Worm (Caenorhabditis elegans): ENCODE measurements around the gene acly-2.

acly-2 gene

DNA sequence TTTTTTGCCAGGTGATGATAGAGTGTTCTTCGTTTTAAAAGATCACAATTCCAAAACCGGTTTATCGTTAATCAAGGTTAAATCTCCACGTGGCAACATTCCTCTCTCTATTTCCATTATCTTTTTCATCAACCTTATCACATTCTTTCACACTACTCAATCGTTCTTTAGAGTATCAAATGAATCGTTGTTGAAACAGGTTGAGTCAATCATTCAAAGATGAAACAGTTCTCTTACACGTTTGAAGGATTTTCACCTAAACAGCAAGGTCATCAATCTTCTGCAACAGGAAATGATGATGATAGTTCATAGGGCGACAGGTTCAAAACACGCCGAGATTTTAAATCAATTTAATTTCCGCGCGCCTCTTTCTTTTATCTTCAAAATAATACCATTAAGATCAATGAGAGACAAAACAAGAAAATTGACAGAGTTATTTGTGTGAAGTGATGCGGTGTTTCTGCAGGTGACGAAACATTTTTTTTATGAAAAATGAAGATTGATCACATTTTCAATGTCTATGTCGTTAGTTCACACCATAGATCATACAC, 35.0 kb upstream of the acly-2 start (continued):
- peak; percentile 69 for TF ChIP-seq ztf-4 (tag; optimal IDR thresholded peaks at IDR 0.05)
- TF ChIP-seq dsc-1 (tag; optimal IDR thresholded peaks at IDR 0.05) = no peak
- peak in 2 of 3 experiments; percentile 2 to 25 for TF ChIP-seq ceh-82 (tag; optimal IDR thresholded peaks at IDR 0.05)
- no peak for TF ChIP-seq rnt-1 (tag; optimal IDR thresholded peaks at IDR 0.05)
- TF ChIP-seq ets-5 (GFP tag; IDR thresholded peaks at IDR 0.05) = no peak
- no peak for TF ChIP-seq ceh-8 (GFP tag; optimal IDR thresholded peaks at IDR 0.05)
- peak in 1 of 3 experiments; percentile 64 for TF ChIP-seq dpl-1 (GFP tag; optimal IDR thresholded peaks at IDR 0.05)
- no peak for TF ChIP-seq fos-1 (tag; optimal IDR thresholded peaks at IDR 0.05)
- TF ChIP-seq nhr-77 (tag; optimal IDR thresholded peaks at IDR 0.05) = peak; percentile 36
- TF ChIP-seq skn-1 (tag; optimal IDR thresholded peaks at IDR 0.05) = no peak
- peak; percentile 87 for TF ChIP-seq irx-1 (tag; optimal IDR thresholded peaks at IDR 0.05)
- TF ChIP-seq lin-39 (tag; optimal IDR thresholded peaks at IDR 0.05) = peak; percentile 75
- peak in 1 of 2 experiments; percentile 26 for TF ChIP-seq efl-1 (optimal IDR thresholded peaks at IDR 0.05)
- TF ChIP-seq efl-1 (GFP tag; optimal IDR thresholded peaks at IDR 0.05 in 1 of 2) = peak in 1 of 2 experiments; percentile 89
- peak; percentile 89 for TF ChIP-seq tbx-2 (tag; optimal IDR thresholded peaks at IDR 0.05)
- TF ChIP-seq aly-2 (tag; optimal IDR thresholded peaks at IDR 0.05) = no peak
- TF ChIP-seq pax-3 (tag; optimal IDR thresholded peaks at IDR 0.05) = no peak
- TF ChIP-seq ceh-90 (tag; optimal IDR thresholded peaks at IDR 0.05) = no peak

- TF ChIP-seq lin-15B (tag; optimal IDR thresholded peaks at IDR 0.05) (no peak), nhr-90 (tag; optimal IDR thresholded peaks at IDR 0.05; ENCODE audit: poor library complexity) (peak; percentile 59), elt-3 (tag; optimal IDR thresholded peaks at IDR 0.05) (peak in 2 of 6 experiments; percentile 8 to 38), snu-23 (GFP tag; optimal IDR thresholded peaks at IDR 0.05) (peak; percentile 68), hlh-17 (GFP tag; optimal IDR thresholded peaks at IDR 0.05; ENCODE audit: borderline replicate concordance) (no peak), elt-2 (tag; optimal IDR thresholded peaks at IDR 0.05) (peak; percentile 76), aha-1 (tag; optimal IDR thresholded peaks at IDR 0.05) (peak; percentile 92), mab-9 (GFP tag; IDR thresholded peaks at IDR 0.05) (peak; percentile 73), fos-1 (tag; optimal IDR thresholded peaks at IDR 0.05) (no peak), fkh-4 (tag; optimal IDR thresholded peaks at IDR 0.05; ENCODE audit: borderline replicate concordance) (no peak), ztf-11 (tag; optimal IDR thresholded peaks at IDR 0.05) (no peak), nhr-47 (tag; optimal IDR thresholded peaks at IDR 0.05) (peak; percentile 57), dpl-1 (GFP tag; optimal IDR thresholded peaks at IDR 0.05) (peak in 2 of 3 experiments; percentile 7 to 45), hlh-4 (tag; optimal IDR thresholded peaks at IDR 0.05) (no peak), nhr-71 (tag; optimal IDR thresholded peaks at IDR 0.05) (peak; percentile 93), rnt-1 (tag; optimal IDR thresholded peaks at IDR 0.05) (peak; percentile 85), nhr-20 (tag; optimal IDR thresholded peaks at IDR 0.05) (peak; percentile 83), ztf-4 (tag; optimal IDR thresholded peaks at IDR 0.05) (peak; percentile 67), zag-1 (tag; optimal IDR thresholded peaks at IDR 0.05) (no peak), nhr-237 (tag; optimal IDR thresholded peaks at IDR 0.05) (no peak), unc-62 (GFP tag; optimal IDR thresholded peaks at IDR 0.05) (no peak), ceh-82 (tag; optimal IDR thresholded peaks at IDR 0.05) (peak in 1 of 3 experiments; percentile 24), egl-27 (tag; optimal IDR thresholded peaks at IDR 0.05) (peak; percentile 81 to 84), efl-1 (optimal IDR thresholded peaks at IDR 0.05) (peak; percentile 29 to 55), efl-1 (GFP tag; optimal IDR thresholded peaks at IDR 0.05 in 1 of 2) (peak in 1 of 2 experiments; percentile 48), nhr-76 (tag; optimal IDR thresholded peaks at IDR 0.05) (no peak), sptf-1 (tag; optimal IDR thresholded peaks at IDR 0.05) (no peak), snpc-4 (tag; optimal IDR thresholded peaks at IDR 0.05) (no peak), lin-35 (GFP tag; optimal IDR thresholded peaks at IDR 0.05) (peak; percentile 33 to 34), Y116A8C.19 (tag; optimal IDR thresholded peaks at IDR 0.05; ENCODE audit: borderline replicate concordance) (no peak), fkh-10 (GFP tag; optimal IDR thresholded peaks at IDR 0.05) (peak; percentile 27), unc-98 (GFP tag; IDR thresholded peaks at IDR 0.05) (peak; percentile 14; the same call in 1 of the 2 replicates), nhr-77 (tag; optimal IDR thresholded peaks at IDR 0.05) (peak; percentile 88), sox-4 (tag; optimal IDR thresholded peaks at IDR 0.05) (peak; percentile 32), mdl-1 (tag; optimal IDR thresholded peaks at IDR 0.05) (peak in 1 of 2 experiments; percentile 79), unc-130 (tag; optimal IDR thresholded peaks at IDR 0.05) (peak; percentile 39), lin-39 (tag; optimal IDR thresholded peaks at IDR 0.05) (peak; percentile 71), ceh-8 (GFP tag; optimal IDR thresholded peaks at IDR 0.05) (no peak), hpl-2 (GFP tag; optimal IDR thresholded peaks at IDR 0.05) (no peak)
Observed at ce11 chrV:13082442-13083126, 33.7 kb upstream of the acly-2 start, which contains the start of gene C34B4.2. Gene C34B4.2 (plus strand): TSS chrV:13083055.
